Fruit fly (Drosophila melanogaster) whole organism, embryonic: ENCODE measurements around the gene CG42811.

Experiments used
- Aef1 ChIP-seq: fragments of 200-800 bp; sonication (Bioruptor generic); IDR thresholded peaks from 3 replicates; pipeline ENCODE4 v1.3.6; 2022; ENCODE audit warnings: missing biosample characterization, missing genetic modification characterization
- Bdp1 ChIP-seq: fragments of 200-800 bp; sonication (Bioruptor generic); optimal IDR thresholded peaks from 3 replicates; lab custom pipeline; 2016; ENCODE audit warnings: missing biosample characterization, missing genetic modification characterization
- C15 ChIP-seq: fragments of 200-800 bp; sonication (Bioruptor generic); IDR thresholded peaks from 3 replicates; pipeline ENCODE4 v1.3.6; 2022; ENCODE audit warnings: missing biosample characterization, missing genetic modification characterization
- CG10274 ChIP-seq: fragments of 200-800 bp; sonication (Bioruptor generic); optimal IDR thresholded peaks from 3 replicates; lab custom pipeline; 2017; ENCODE audit warnings: missing biosample characterization, mild to moderate bottlenecking, missing genetic modification characterization
- CG10321 ChIP-seq: fragments of 200-800 bp; sonication (Bioruptor generic); IDR thresholded peaks from 2 replicates; pipeline ENCODE4 v1.3.6; 2022; ENCODE audit warnings: missing biosample characterization, missing genetic modification characterization
- CG12659 ChIP-seq: fragments of 200-800 bp; sonication (Bioruptor generic); optimal IDR thresholded peaks from 3 replicates; lab custom pipeline; 2017; ENCODE audit warnings: mild to moderate bottlenecking, missing biosample characterization, missing genetic modification reagents, missing genetic modification characterization
- CG14050 ChIP-seq: fragments of 200-800 bp; sonication (Bioruptor generic); IDR thresholded peaks from 3 replicates; pipeline ENCODE4 v1.3.6; 2022; ENCODE audit warnings: missing biosample characterization, missing genetic modification characterization
- CG14860 ChIP-seq: fragments of 200-800 bp; sonication (Bioruptor generic); IDR thresholded peaks from 3 replicates; pipeline ENCODE4 v1.3.6; 2022; ENCODE audit warnings: missing biosample characterization, missing genetic modification characterization; ENCODE audit not compliant: partially characterized antibody
- CG15269 ChIP-seq: fragments of 200-800 bp; sonication (Bioruptor generic); optimal IDR thresholded peaks from 2 replicates; lab custom pipeline; 2018; ENCODE audit warnings: missing biosample characterization, mild to moderate bottlenecking, missing genetic modification characterization, moderate library complexity
- CG1529 ChIP-seq: fragments of 200-800 bp; sonication (Bioruptor generic); optimal IDR thresholded peaks from 3 replicates; lab custom pipeline; 2018; ENCODE audit warnings: missing biosample characterization, missing genetic modification characterization
- CG15479 ChIP-seq: fragments of 200-800 bp; sonication (Bioruptor generic); optimal IDR thresholded peaks from 3 replicates; lab custom pipeline; 2019; ENCODE audit warnings: missing biosample characterization, mild to moderate bottlenecking, missing genetic modification characterization, moderate library complexity
- CG16813 ChIP-seq: fragments of 200-800 bp; sonication (Bioruptor generic); IDR thresholded peaks from 3 replicates; pipeline ENCODE4 v1.3.6; 2022; ENCODE audit warnings: missing biosample characterization, missing genetic modification characterization; ENCODE audit not compliant: partially characterized antibody
- CG16863 ChIP-seq: fragments of 200-800 bp; sonication (Bioruptor generic); optimal IDR thresholded peaks from 3 replicates; lab custom pipeline; 2016; ENCODE audit warnings: missing biosample characterization, missing genetic modification characterization
- CG17361 ChIP-seq: fragments of 200-800 bp; sonication (Bioruptor generic); IDR thresholded peaks from 3 replicates; pipeline ENCODE4 v1.3.6; 2022; ENCODE audit warnings: missing biosample characterization, missing genetic modification characterization
- CG1792 ChIP-seq: fragments of 200-800 bp; sonication (Bioruptor generic); optimal IDR thresholded peaks from 2 replicates; lab custom pipeline; 2016; ENCODE audit warnings: missing biosample characterization, missing genetic modification characterization
- CG31388 ChIP-seq: fragments of 200-800 bp; sonication (Bioruptor generic); optimal IDR thresholded peaks from 2 replicates; lab custom pipeline; 2016; ENCODE audit warnings: missing biosample characterization, missing genetic modification characterization
- CG32532 ChIP-seq: fragments of 200-800 bp; sonication (Bioruptor generic); IDR thresholded peaks from 2 replicates; pipeline ENCODE4 v1.3.6; 2022; ENCODE audit warnings: missing biosample characterization, missing genetic modification characterization
- CG4360 ChIP-seq: fragments of 200-800 bp; sonication (Bioruptor generic); IDR thresholded peaks from 2 replicates; pipeline ENCODE4 v1.3.6; 2022; ENCODE audit warnings: missing biosample characterization, missing genetic modification characterization
- CG4730 ChIP-seq: fragments of 200-800 bp; sonication (Bioruptor generic); IDR thresholded peaks from 2 replicates; pipeline ENCODE4 v1.3.6; 2022; ENCODE audit warnings: missing biosample characterization, missing genetic modification characterization
- CG7357 ChIP-seq: fragments of 200-800 bp; sonication (Bioruptor generic); IDR thresholded peaks from 3 replicates; pipeline ENCODE4 v1.3.6; 2022; ENCODE audit warnings: missing biosample characterization, missing genetic modification characterization
- CG8944 ChIP-seq: fragments of 200-800 bp; sonication (Bioruptor generic); optimal IDR thresholded peaks from 3 replicates; lab custom pipeline; 2016; ENCODE audit warnings: missing biosample characterization, missing genetic modification characterization
- Dad ChIP-seq: fragments of 200-800 bp; sonication (Bioruptor generic); optimal IDR thresholded peaks from 3 replicates; lab custom pipeline; 2016; ENCODE audit warnings: missing biosample characterization, missing genetic modification characterization
- Doc2 ChIP-seq: fragments of 200-800 bp; sonication (Bioruptor generic); IDR thresholded peaks from 2 replicates; pipeline ENCODE4 v1.3.6; 2022; ENCODE audit warnings: missing biosample characterization, missing genetic modification characterization
- Dref ChIP-seq: fragments of 200-800 bp; sonication (Bioruptor generic); IDR thresholded peaks from 2 replicates; pipeline ENCODE4 v1.3.6; 2022; ENCODE audit warnings: missing biosample characterization, missing genetic modification characterization
- Fer1 ChIP-seq: fragments of 200-800 bp; sonication (Bioruptor generic); optimal IDR thresholded peaks from 2 replicates; lab custom pipeline; 2017; ENCODE audit warnings: missing biosample characterization, mild to moderate bottlenecking, missing genetic modification characterization
- Hmx ChIP-seq: fragments of 200-800 bp; sonication (Bioruptor generic); optimal IDR thresholded peaks from 2 replicates; lab custom pipeline; 2016; ENCODE audit warnings: missing biosample characterization, missing genetic modification characterization
- Mrtf ChIP-seq: fragments of 200-800 bp; sonication (Bioruptor generic); IDR thresholded peaks from 3 replicates; pipeline ENCODE4 v1.3.6; 2022; ENCODE audit warnings: missing biosample characterization, missing genetic modification characterization
- NK7.1 ChIP-seq: fragments of 200-800 bp; sonication (Bioruptor generic); optimal IDR thresholded peaks from 3 replicates; lab custom pipeline; 2016; ENCODE audit warnings: missing biosample characterization, missing genetic modification characterization
- Nf-YB ChIP-seq: fragments of 200-800 bp; sonication (Bioruptor generic); optimal IDR thresholded peaks from 3 replicates; lab custom pipeline; 2019; ENCODE audit warnings: missing biosample characterization, mild to moderate bottlenecking, missing genetic modification characterization, moderate library complexity
- Ptx1 ChIP-seq: fragments of 200-800 bp; sonication (Bioruptor generic); IDR thresholded peaks from 2 replicates; pipeline ENCODE4 v1.3.6; 2022; ENCODE audit warnings: missing biosample characterization, missing genetic modification characterization
- Sry-β ChIP-seq: fragments of 200-800 bp; sonication (Bioruptor generic); optimal IDR thresholded peaks from 2 replicates; lab custom pipeline; 2018; ENCODE audit warnings: missing biosample characterization, mild to moderate bottlenecking, missing genetic modification characterization, moderate library complexity
- al ChIP-seq: fragments of 200-800 bp; sonication (Bioruptor generic); IDR thresholded peaks from 2 replicates; pipeline ENCODE4 v1.3.6; 2022; ENCODE audit warnings: missing biosample characterization, missing genetic modification characterization
- br ChIP-seq: fragments of >200 bp; optimal IDR thresholded peaks from 2 replicates; lab custom pipeline; 2017
- cg ChIP-seq: fragments of 200-800 bp; sonication (Bioruptor generic); optimal IDR thresholded peaks from 3 replicates; lab custom pipeline; 2019; ENCODE audit warnings: missing biosample characterization, mild to moderate bottlenecking, missing genetic modification characterization, moderate library complexity
- chn ChIP-seq: fragments of 200-800 bp; sonication (Bioruptor generic); optimal IDR thresholded peaks from 2 replicates; lab custom pipeline; 2016; ENCODE audit warnings: missing biosample characterization, missing genetic modification characterization
- crol ChIP-seq: fragments of 200-800 bp; sonication (Bioruptor generic); IDR thresholded peaks from 2 replicates; pipeline ENCODE4 v1.3.6; 2022; ENCODE audit warnings: missing biosample characterization, missing genetic modification characterization
- en ChIP-seq: fragments of 200-800 bp; sonication (Bioruptor generic); optimal IDR thresholded peaks from 2 replicates; lab custom pipeline; 2016; ENCODE audit warnings: missing biosample characterization, missing genetic modification characterization
- exex ChIP-seq: fragments of 200-800 bp; sonication (Bioruptor generic); optimal IDR thresholded peaks from 4 replicates; lab custom pipeline; 2018; ENCODE audit warnings: missing biosample characterization, mild to moderate bottlenecking, missing genetic modification characterization, moderate library complexity
- gem ChIP-seq: fragments of 200-800 bp; sonication (Bioruptor generic); optimal IDR thresholded peaks from 2 replicates; lab custom pipeline; 2019; ENCODE audit warnings: missing biosample characterization, mild to moderate bottlenecking, missing genetic modification characterization, moderate library complexity
- mirr ChIP-seq: fragments of 200-800 bp; sonication (Bioruptor generic); optimal IDR thresholded peaks from 3 replicates; lab custom pipeline; 2018; ENCODE audit warnings: missing biosample characterization, mild to moderate bottlenecking, missing genetic modification characterization
- pan ChIP-seq, 4 experiments: fragments of >200 bp in 3 of 4; fragments of 200-800 bp in 1 of 4; sonication (Bioruptor generic) in 1 of 4; optimal IDR thresholded peaks in 3 of 4; IDR thresholded peaks in 1 of 4; 2 replicates each; pipeline versions ENCODE4 v1.3.6 to Lab custom; 2017 to 2022; ENCODE audit warnings: missing biosample characterization in 2 of 4, missing genetic modification characterization in 2 of 4, mixed read lengths in 1 of 4
- pita ChIP-seq: fragments of 200-800 bp; sonication (Bioruptor generic); optimal IDR thresholded peaks from 2 replicates; lab custom pipeline; 2017; ENCODE audit warnings: missing biosample characterization, mild to moderate bottlenecking, missing genetic modification characterization
- pzg ChIP-seq: fragments of 200-800 bp; sonication (Bioruptor generic); optimal IDR thresholded peaks from 3 replicates; lab custom pipeline; 2018; ENCODE audit warnings: missing biosample characterization, mild to moderate bottlenecking, missing genetic modification characterization, moderate library complexity
- slbo ChIP-seq: fragments of 200-800 bp; sonication (Bioruptor generic); IDR thresholded peaks from 2 replicates; pipeline ENCODE4 v1.3.6; 2022; ENCODE audit warnings: missing biosample characterization, missing genetic modification characterization
- sob ChIP-seq: fragments of 200-800 bp; sonication (Bioruptor generic); IDR thresholded peaks from 2 replicates; pipeline ENCODE4 v1.3.6; 2022; ENCODE audit warnings: missing biosample characterization, missing genetic modification characterization
- ssp ChIP-seq: fragments of 200-800 bp; sonication (Bioruptor generic); IDR thresholded peaks from 2 replicates; pipeline ENCODE4 v1.3.6; 2022; ENCODE audit warnings: missing biosample characterization, missing genetic modification characterization
- unpg ChIP-seq: fragments of 200-800 bp; sonication (Bioruptor generic); optimal IDR thresholded peaks from 3 replicates; lab custom pipeline; 2018; ENCODE audit warnings: missing biosample characterization, mild to moderate bottlenecking, missing genetic modification characterization, moderate library complexity
- usp ChIP-seq: fragments of >200 bp; optimal IDR thresholded peaks from 2 replicates; lab custom pipeline; 2017; ENCODE audit warnings: missing biosample characterization, missing genetic modification characterization
- zen2 ChIP-seq: fragments of 200-800 bp; sonication (Bioruptor generic); IDR thresholded peaks from 3 replicates; pipeline ENCODE4 v1.3.6; 2022; ENCODE audit warnings: missing biosample characterization, missing genetic modification characterization; ENCODE audit not compliant: partially characterized antibody

The CG42811 gene

DNA sequence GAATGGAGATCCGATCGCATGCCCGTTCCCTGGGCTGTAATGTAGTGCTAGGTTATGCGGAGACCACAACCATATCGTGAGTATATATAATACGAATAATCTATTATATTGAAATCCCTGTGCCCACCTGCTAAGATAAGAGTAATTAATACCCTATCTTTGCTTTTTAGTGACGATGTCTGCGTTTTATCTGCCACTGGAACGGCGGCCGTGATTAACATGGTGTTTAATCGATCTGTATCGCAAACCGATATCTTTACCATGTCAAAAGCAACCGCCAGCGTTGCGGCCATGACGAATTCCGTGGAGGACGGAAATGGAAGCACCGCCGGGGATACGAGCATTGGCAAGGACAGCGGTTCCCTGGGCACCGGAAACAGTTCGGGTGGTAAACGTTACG lies 13.6 kb downstream of the CG42811 start:
- no peak for TF ChIP-seq chn
- TF ChIP-seq Dref (GFP tag; lab: Robert Waterston, UW), result no peak
- TF ChIP-seq exex (tag; lab: Kevin White, UChicago), result peak; percentile 78
- peak; percentile 79 for TF ChIP-seq mirr (GFP tag; lab: Kevin White, UChicago)

DNA sequence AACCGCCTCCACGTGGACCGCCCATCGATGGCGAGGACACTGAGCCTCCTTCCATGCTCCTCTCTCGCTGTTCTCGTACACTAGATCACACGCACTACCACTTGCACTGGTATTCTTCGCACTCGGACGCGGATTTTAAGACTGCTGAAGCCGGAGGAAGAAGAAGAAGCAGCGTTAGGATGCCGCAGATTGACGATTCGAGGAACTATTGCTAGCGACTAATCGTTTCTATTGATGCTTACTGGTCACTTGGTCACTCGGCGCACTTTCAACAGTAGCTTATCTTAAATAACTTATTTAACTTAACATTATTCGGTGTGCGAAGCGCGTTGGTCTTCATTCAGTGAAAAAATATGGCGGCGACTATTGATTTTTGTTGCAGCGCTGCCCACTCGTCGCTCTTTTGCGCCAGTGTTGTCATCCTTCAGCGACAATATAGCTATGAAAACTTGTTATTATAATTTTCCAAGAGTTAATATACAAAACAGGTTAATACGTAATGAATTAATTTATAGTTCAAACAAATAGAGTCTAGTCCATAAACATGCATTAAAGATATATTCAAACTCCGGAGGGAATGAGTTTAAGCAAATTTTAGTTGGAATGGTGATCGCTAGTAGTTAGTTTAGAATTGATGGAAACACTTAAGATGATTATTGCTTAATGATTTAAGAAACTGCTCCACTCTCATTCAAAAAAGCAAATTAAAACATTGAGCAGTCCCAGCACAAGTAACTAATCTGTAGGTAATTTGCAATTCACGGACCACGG lies 18.4 kb downstream of the CG42811 start, which contains the start of the genes CG5746 and CG6454:
CG5746 (minus strand) TSS at position 372 of the 771 bp plus-strand sequence.
CG6454 (plus strand) TSS at position 763 of the 771 bp plus-strand sequence.
- TF ChIP-seq CG32532 (GFP tag; lab: Robert Waterston, UW) (no peak; the same call in 1 of the 2 replicates), br (no peak), Sry-β (GFP tag; lab: Kevin White, UChicago) (peak; percentile 85), NK7.1 (no peak), CG15479 (GFP tag; lab: Kevin White, UChicago) (no peak), CG1529 (GFP tag; lab: Kevin White, UChicago) (no peak), C15 (no peak), CG8944 (peak; percentile 24), CG17361 (GFP tag; lab: Robert Waterston, UW) (no peak), Doc2 (GFP tag; lab: Robert Waterston, UW) (no peak), pan (optimal IDR thresholded peaks at IDR 0.05; lab: Kevin White, UChicago) (no peak), pan (GFP tag; optimal IDR thresholded peaks at IDR 0.05 in 1 of 2, IDR thresholded peaks at IDR 0.05 in 1 of 2) (no peak), cg (GFP tag; lab: Kevin White, UChicago) (no peak), zen2 (GFP tag; lab: Robert Waterston, UW) (no peak), en (no peak), ssp (GFP tag; lab: Robert Waterston, UW) (no peak), CG16863 (GFP tag; lab: Kevin White, UChicago) (peak; percentile 56), usp (no peak), CG31388 (no peak), CG14050 (no peak), Dad (GFP tag; lab: Kevin White, UChicago) (no peak), Nf-YB (GFP tag; lab: Kevin White, UChicago) (no peak), CG15269 (tag; lab: Kevin White, UChicago) (no peak), Ptx1 (GFP tag; lab: Robert Waterston, UW) (peak; percentile 61), slbo (peak; percentile 70), al (GFP tag; lab: Robert Waterston, UW) (peak; percentile 44), sob (GFP tag; lab: Robert Waterston, UW) (peak; percentile 59; the same call in 1 of the 2 replicates), pita (GFP tag; lab: Kevin White, UChicago) (no peak), CG4360 (GFP tag; lab: Robert Waterston, UW) (peak; percentile 79), Fer1 (GFP tag; lab: Kevin White, UChicago) (no peak), CG4730 (GFP tag; lab: Robert Waterston, UW) (no peak), Aef1 (GFP tag; lab: Robert Waterston, UW) (peak; percentile 50; the same call in 2 of the 3 replicates), CG7357 (GFP tag; lab: Robert Waterston, UW) (no peak), CG10274 (GFP tag; lab: Kevin White, UChicago) (no peak), gem (tag; lab: Kevin White, UChicago) (no peak), CG16813 (GFP tag; lab: Robert Waterston, UW) (no peak), Bdp1 (peak; percentile 5), CG14860 (GFP tag; lab: Robert Waterston, UW) (no peak), pzg (peak; percentile 48), CG12659 (peak; percentile 83), crol (GFP tag; lab: Robert Waterston, UW) (no peak), Mrtf (GFP tag; lab: Robert Waterston, UW) (no peak), Hmx (GFP tag; lab: Kevin White, UChicago) (no peak), CG10321 (GFP tag; lab: Robert Waterston, UW) (no peak), unpg (GFP tag; lab: Kevin White, UChicago) (no peak), CG1792 (peak; percentile 12)
